Worm (Caenorhabditis elegans): ENCODE results near the gene K10G4.3.

DNA sequence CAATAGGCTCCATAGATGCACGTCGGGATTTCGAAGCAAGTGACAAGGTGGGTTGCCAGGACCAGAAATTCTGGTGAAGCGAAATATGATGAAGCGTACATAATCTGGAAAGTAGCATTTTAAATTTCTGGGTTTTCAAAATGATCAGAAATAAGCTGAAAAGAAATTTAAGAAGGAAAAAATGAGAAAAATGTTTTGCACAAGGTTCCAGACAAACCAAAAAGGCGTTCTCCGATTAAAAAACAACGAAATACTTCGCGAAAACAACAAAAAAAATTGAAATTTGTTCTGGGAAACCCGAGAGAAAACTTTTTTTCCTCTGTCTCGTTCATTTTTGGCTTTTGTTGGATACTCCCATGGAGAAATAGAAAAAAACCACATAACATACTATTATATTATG lies 41.5 kb downstream of the K10G4.3 start, which contains the start of gene srh-252:
- TF ChIP-seq pqm-1 (tag; optimal IDR thresholded peaks at IDR 0.05) (no peak), ceh-18 (tag; optimal IDR thresholded peaks at IDR 0.05) (no peak), sox-2 (GFP tag; IDR thresholded peaks at IDR 0.05) (no peak), pax-1 (tag; optimal IDR thresholded peaks at IDR 0.05) (no peak), pha-2 (tag; optimal IDR thresholded peaks at IDR 0.05) (no peak), hlh-30 (tag; optimal IDR thresholded peaks at IDR 0.05; ENCODE audit: insufficient read depth) (no peak), C08G9.2 (tag; optimal IDR thresholded peaks at IDR 0.05) (no peak), C38D4.7 (GFP tag; optimal IDR thresholded peaks at IDR 0.05) (no peak), ceh-48 (tag; optimal IDR thresholded peaks at IDR 0.05) (no peak), tbx-2 (tag; optimal IDR thresholded peaks at IDR 0.05) (no peak), unc-42 (tag; optimal IDR thresholded peaks at IDR 0.05) (no peak), unc-86 (tag; optimal IDR thresholded peaks at IDR 0.05) (no peak), dmd-4 (tag; optimal IDR thresholded peaks at IDR 0.05; ENCODE audit: borderline replicate concordance) (no peak), sox-4 (tag; optimal IDR thresholded peaks at IDR 0.05) (no peak)
